Worm (Caenorhabditis elegans) whole organism, L1 larva: ENCODE measurements around the gene pqn-54.

Experiments used
- ama-1 ChIP-seq: fragments of 150-350 bp; optimal IDR thresholded peaks from 2 replicates; lab custom pipeline; 2014
- fkh-4 ChIP-seq: sonication (generic microtip); optimal IDR thresholded peaks from 2 replicates; lab custom pipeline; 2016; ENCODE audit warnings: missing compliant biosample characterization, missing genetic modification characterization, borderline replicate concordance
- fos-1 ChIP-seq: fragments of 150-350 bp; optimal IDR thresholded peaks from 2 replicates; lab custom pipeline; 2014; ENCODE audit warnings: missing biosample characterization, missing genetic modification characterization
- hpl-2 ChIP-seq: fragments of 150-350 bp; optimal IDR thresholded peaks from 2 replicates; lab custom pipeline; 2014; ENCODE audit warnings: missing biosample characterization, missing genetic modification reagents, missing genetic modification characterization
- jun-1 ChIP-seq: fragments of 150-350 bp; optimal IDR thresholded peaks from 2 replicates; lab custom pipeline; 2014; ENCODE audit warnings: missing biosample characterization, missing genetic modification reagents, missing genetic modification characterization
- lin-39 ChIP-seq: fragments of 150-350 bp; optimal IDR thresholded peaks from 2 replicates; lab custom pipeline; 2014; ENCODE audit warnings: missing biosample characterization, missing genetic modification reagents, missing genetic modification characterization
- nhr-11 ChIP-seq: fragments of 150-350 bp; optimal IDR thresholded peaks from 2 replicates; lab custom pipeline; 2014; ENCODE audit warnings: missing biosample characterization, missing genetic modification characterization
- nhr-12 ChIP-seq: sonication (generic microtip); optimal IDR thresholded peaks from 2 replicates; lab custom pipeline; 2017; ENCODE audit warnings: missing biosample characterization, missing genetic modification characterization
- nhr-28 ChIP-seq: fragments of 150-350 bp; optimal IDR thresholded peaks from 2 replicates; lab custom pipeline; 2014; ENCODE audit warnings: missing biosample characterization, missing genetic modification characterization
- nhr-77 ChIP-seq: fragments of 150-350 bp; optimal IDR thresholded peaks from 2 replicates; lab custom pipeline; 2014; ENCODE audit warnings: missing biosample characterization, missing genetic modification characterization
- snpc-4 ChIP-seq: fragments of 150-350 bp; optimal IDR thresholded peaks from 2 replicates; lab custom pipeline; 2014; ENCODE audit warnings: missing biosample characterization, missing genetic modification characterization
- xbp-1 ChIP-seq: sonication (generic microtip); optimal IDR thresholded peaks from 2 replicates; lab custom pipeline; 2016; ENCODE audit warnings: missing genetic modification characterization, missing compliant biosample characterization
- zag-1 ChIP-seq: fragments of 150-350 bp; optimal IDR thresholded peaks from 2 replicates; lab custom pipeline; 2014; ENCODE audit warnings: missing biosample characterization, missing genetic modification characterization
- ztf-11 ChIP-seq, 2 experiments: sonication (generic microtip); optimal IDR thresholded peaks; 2 replicates each; lab custom pipeline; 2016 to 2017; ENCODE audit warnings: missing genetic modification characterization in 2 of 2, missing biosample characterization in 1 of 2, missing compliant biosample characterization in 1 of 2

ce11 chrV:1487262-1487661, 22.5 kb downstream of the pqn-54 start:
- no peak for TF ChIP-seq ama-1 (lab: Kevin White, UChicago)
- TF ChIP-seq fkh-4 (tag; lab: Kevin White, UChicago): no peak
- no peak for TF ChIP-seq jun-1 (tag; lab: Kevin White, UChicago)
- no peak for TF ChIP-seq hpl-2 (GFP tag; lab: Kevin White, UChicago)
- no peak for TF ChIP-seq xbp-1 (tag; lab: Kevin White, UChicago)
- TF ChIP-seq nhr-77 (tag; lab: Kevin White, UChicago): no peak
- no peak for TF ChIP-seq zag-1 (tag; lab: Kevin White, UChicago)
- no peak for TF ChIP-seq nhr-12 (tag; lab: Kevin White, UChicago)
- TF ChIP-seq ztf-11 (tag; optimal IDR thresholded peaks at IDR 0.05; lab: Kevin White, UChicago): no peak
- TF ChIP-seq fos-1: no peak
- TF ChIP-seq nhr-11 (tag; lab: Kevin White, UChicago): no peak
- no peak for TF ChIP-seq nhr-28 (tag; lab: Kevin White, UChicago)
- no peak for TF ChIP-seq lin-39 (tag; lab: Kevin White, UChicago)
- TF ChIP-seq snpc-4 (tag; lab: Kevin White, UChicago): no peak
